Worm (Caenorhabditis elegans): Measurements from ENCODE around the gene grwd-1.

Gene grwd-1

DNA sequence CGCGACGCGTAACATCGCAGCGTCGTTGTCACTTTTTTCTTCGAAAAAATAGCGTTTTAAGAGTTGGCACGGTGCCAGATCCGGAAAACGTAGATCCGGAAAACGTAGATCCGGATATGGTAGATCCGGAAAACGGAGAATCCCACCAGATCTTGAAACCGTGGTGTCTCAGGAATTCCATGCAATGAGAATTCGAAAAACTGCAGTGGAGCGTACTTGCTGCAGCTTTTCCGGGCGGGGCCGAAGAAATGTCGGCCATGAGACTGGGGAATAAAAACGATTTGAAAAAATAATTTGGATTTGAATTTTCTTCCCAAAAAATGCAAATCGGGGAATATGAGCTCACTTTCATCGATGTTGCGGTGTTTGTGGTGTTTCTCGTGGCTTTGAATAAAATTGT, 19.2 kb downstream of the grwd-1 start, which contains the start of gene K10D2.5 (continued):
- TF ChIP-seq fkh-10 (GFP tag; optimal IDR thresholded peaks at IDR 0.05) (peak; percentile 69), nfya-1 (tag; optimal IDR thresholded peaks at IDR 0.05; ENCODE audit: insufficient read depth) (peak; percentile 88), unc-62 (GFP tag; optimal IDR thresholded peaks at IDR 0.05) (no peak), zag-1 (tag; optimal IDR thresholded peaks at IDR 0.05) (no peak), ZK546.5 (tag; optimal IDR thresholded peaks at IDR 0.05) (no peak), snpc-4 (tag; optimal IDR thresholded peaks at IDR 0.05) (peak; percentile 89), ceh-9 (tag; optimal IDR thresholded peaks at IDR 0.05) (no peak)

DNA sequence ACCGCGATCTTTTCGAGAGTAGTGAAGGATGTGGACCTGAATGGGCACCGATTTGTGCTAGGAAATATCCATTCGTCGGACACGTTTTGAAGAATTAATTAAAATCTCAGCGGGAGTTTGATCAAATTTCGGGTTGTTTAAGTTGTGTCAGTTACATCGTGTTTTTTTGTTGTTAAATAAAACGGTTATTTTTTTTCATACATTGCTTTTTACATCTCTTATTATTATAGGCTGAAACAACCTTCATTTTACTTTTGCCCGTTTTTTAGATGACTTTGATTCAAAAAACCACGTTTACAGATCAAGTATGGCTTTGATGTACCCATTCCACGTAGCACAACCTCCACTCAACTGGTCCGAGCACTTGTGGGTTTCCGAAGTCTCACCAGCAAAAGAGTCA, 19.9 kb downstream of the grwd-1 start, which contains the start of gene emb-1:
Gene emb-1, plus strand, starts transcription at position 301 of the 400 bp plus-strand sequence.
- TF ChIP-seq ceh-16 (tag; optimal IDR thresholded peaks at IDR 0.05) (no peak), egl-27 (tag; optimal IDR thresholded peaks at IDR 0.05) (no peak), nhr-23 (tag; optimal IDR thresholded peaks at IDR 0.05) (no peak), nhr-77 (tag; optimal IDR thresholded peaks at IDR 0.05) (no peak), ama-1 (optimal IDR thresholded peaks at IDR 0.05) (no peak), sea-2 (GFP tag; optimal IDR thresholded peaks at IDR 0.05) (no peak), tbx-2 (tag; optimal IDR thresholded peaks at IDR 0.05) (no peak), daf-12 (tag; optimal IDR thresholded peaks at IDR 0.05) (no peak), nhr-237 (tag; optimal IDR thresholded peaks at IDR 0.05) (no peak), zag-1 (tag; optimal IDR thresholded peaks at IDR 0.05) (no peak)

DNA sequence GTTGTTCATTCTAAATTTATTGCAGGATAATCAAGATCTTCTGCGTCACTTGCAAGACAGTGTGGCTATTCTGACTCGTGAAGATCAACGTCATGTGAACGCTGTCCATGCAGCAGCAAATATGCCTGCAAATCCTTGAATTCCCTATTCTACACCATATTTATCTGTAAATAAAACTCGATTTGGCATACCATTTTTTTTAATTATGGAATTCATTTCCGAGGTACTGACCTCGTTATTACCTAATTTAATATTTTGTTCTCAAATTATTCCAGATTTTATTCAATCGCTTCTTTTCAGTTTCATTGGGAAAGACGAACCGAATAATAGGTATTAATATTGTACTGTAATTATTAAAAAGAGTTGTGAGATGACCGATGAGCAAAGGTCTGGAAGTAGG, 20.4 kb downstream of the grwd-1 start, which contains the start of gene cid-1:
Gene cid-1, plus strand, starts transcription at position 301 of the 400 bp plus-strand sequence.
- TF ChIP-seq egl-27 (tag; optimal IDR thresholded peaks at IDR 0.05) (no peak), elt-2 (tag; optimal IDR thresholded peaks at IDR 0.05) (no peak), hmg-11 (tag; optimal IDR thresholded peaks at IDR 0.05) (no peak), nhr-237 (tag; optimal IDR thresholded peaks at IDR 0.05) (no peak), lsy-12 (tag; optimal IDR thresholded peaks at IDR 0.05) (no peak), R02D3.7 (tag; optimal IDR thresholded peaks at IDR 0.05) (no peak), daf-12 (tag; optimal IDR thresholded peaks at IDR 0.05) (no peak), unc-39 (tag; optimal IDR thresholded peaks at IDR 0.05) (no peak), nhr-23 (tag; optimal IDR thresholded peaks at IDR 0.05) (no peak), nhr-25 (tag; optimal IDR thresholded peaks at IDR 0.05) (no peak), unc-62 (GFP tag; optimal IDR thresholded peaks at IDR 0.05) (no peak), nhr-12 (tag; optimal IDR thresholded peaks at IDR 0.05) (no peak), elt-1 (tag; optimal IDR thresholded peaks at IDR 0.05) (no peak)

DNA sequence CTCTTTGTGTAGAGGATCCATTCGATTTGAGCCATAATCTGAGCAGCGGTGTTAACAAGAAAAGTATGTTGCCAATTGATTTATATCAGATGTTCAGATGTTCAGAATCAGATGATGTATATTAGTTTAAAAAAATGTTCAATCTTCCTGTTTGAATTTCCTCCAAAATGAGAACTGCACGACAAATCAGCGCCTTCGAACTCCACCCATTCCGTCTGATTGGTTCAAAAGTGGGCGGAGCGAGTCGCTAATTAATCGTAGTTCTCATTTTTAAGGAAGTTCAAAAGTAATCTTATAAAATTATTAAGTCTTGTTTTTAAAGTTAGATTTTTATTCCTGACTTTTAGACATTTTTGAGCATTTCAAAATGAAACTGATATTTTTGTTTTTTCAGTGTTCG, 25.9 kb downstream of the grwd-1 start:
- TF ChIP-seq nhr-28 (tag; optimal IDR thresholded peaks at IDR 0.05): no peak
- TF ChIP-seq nfya-1 (tag; optimal IDR thresholded peaks at IDR 0.05; ENCODE audit: insufficient read depth): peak; percentile 95

DNA sequence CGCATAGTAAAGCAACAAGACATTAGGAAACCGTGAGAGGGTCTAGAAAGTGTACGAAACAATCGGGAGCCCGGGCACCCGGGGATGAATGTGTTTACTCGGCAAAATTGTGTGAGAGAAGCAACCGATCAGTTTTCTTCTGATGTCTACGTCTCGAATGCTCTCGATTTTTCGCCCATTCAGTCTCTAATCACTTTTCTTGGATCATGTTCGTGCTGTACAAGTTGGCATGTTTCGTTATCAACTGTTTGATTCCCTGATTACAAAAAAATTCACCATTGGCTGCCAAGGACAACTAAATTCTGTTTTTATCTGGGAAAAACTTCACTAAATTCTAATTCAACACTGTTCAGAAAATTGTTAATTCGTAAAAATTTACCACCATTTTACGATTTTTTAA, 27.3 kb downstream of the grwd-1 start:
- TF ChIP-seq ceh-82 (tag; optimal IDR thresholded peaks at IDR 0.05) (no peak), daf-12 (tag; optimal IDR thresholded peaks at IDR 0.05) (no peak), snpc-4 (tag; optimal IDR thresholded peaks at IDR 0.05) (no peak), nhr-23 (tag; optimal IDR thresholded peaks at IDR 0.05) (no peak), nhr-11 (tag; optimal IDR thresholded peaks at IDR 0.05) (no peak), elt-2 (tag; optimal IDR thresholded peaks at IDR 0.05) (peak; percentile 67), elt-1 (tag; optimal IDR thresholded peaks at IDR 0.05) (no peak), nhr-237 (tag; optimal IDR thresholded peaks at IDR 0.05) (no peak), pha-4 (tag; optimal IDR thresholded peaks at IDR 0.05) (peak; percentile 6), jun-1 (tag; optimal IDR thresholded peaks at IDR 0.05) (no peak), nfya-1 (tag; optimal IDR thresholded peaks at IDR 0.05; ENCODE audit: insufficient read depth) (peak; percentile 14), fkh-2 (tag; optimal IDR thresholded peaks at IDR 0.05) (no peak), unc-62 (GFP tag; optimal IDR thresholded peaks at IDR 0.05) (no peak), tbx-2 (tag; optimal IDR thresholded peaks at IDR 0.05) (no peak), nhr-25 (tag; optimal IDR thresholded peaks at IDR 0.05) (no peak), nhr-43 (tag; optimal IDR thresholded peaks at IDR 0.05; ENCODE audit: poor library complexity, severe bottlenecking) (no peak), ceh-28 (tag; optimal IDR thresholded peaks at IDR 0.05) (no peak), mdl-1 (tag; optimal IDR thresholded peaks at IDR 0.05) (no peak)

DNA sequence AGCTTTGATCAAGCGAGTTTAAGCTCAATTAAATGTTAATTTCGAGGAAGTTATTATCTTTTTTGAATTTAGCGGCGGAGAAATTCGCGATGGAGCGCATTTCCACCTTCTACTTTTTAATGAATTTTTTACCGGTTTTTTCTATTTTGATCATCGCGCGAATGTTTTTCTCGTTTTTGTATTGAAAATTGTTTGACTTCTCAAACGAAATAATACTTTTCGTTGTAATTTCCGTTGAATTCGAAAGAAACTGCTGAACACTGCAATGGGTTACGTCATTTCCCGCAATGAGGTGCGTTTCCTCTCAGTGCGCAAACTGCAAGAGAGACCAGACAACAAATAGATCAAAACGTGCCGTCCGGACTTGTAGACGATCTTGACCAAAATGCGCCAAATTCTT, 28.0 kb downstream of the grwd-1 start:
- TF ChIP-seq ceh-16 (tag; optimal IDR thresholded peaks at IDR 0.05): no peak
